Fruit fly (Drosophila melanogaster): Measurements from ENCODE around the gene Naa60.

The Naa60 gene

DNA sequence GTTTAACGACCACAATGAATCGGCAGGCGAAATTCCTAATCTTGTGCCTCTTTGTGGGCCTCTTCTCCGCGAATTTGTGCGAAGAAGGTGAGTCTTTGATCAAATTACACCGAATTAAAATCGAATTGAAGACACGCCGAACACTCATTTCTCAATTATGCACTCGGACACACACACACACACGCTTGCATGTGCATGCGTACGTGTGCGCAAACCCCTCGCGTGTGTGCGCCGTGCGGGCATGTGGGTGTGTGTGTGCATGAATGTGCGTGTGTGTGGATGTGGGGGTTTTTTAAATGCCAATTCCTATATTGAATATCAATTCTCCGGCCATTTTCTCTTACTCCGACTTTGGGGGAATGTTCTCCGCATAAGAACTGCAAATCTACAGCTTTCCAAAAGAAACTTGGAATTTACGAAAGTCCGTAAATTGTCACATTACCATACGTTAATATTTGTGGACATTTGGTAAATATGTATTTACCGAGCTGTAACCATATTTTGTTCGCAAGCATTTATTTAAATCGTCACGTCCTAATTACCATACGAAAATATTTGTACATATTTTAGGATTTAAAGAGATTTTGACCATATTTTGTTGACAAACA is 12.1 kb upstream of the Naa60 start (continued):
- no peak for TF ChIP-seq CG11560 (tag; IDR thresholded peaks at IDR 0.05)
- TF ChIP-seq Lpt (GFP tag; optimal IDR thresholded peaks at IDR 0.05), result no peak
- TF ChIP-seq CG12769 (tag; optimal IDR thresholded peaks at IDR 0.05), result no peak
- TF ChIP-seq lilli (GFP tag; optimal IDR thresholded peaks at IDR 0.05), result no peak
- peak; percentile 44 for TF ChIP-seq sd (tag; optimal IDR thresholded peaks at IDR 0.05)
- TF ChIP-seq CG4328 (GFP tag; optimal IDR thresholded peaks at IDR 0.05), result no peak
- TF ChIP-seq sob (GFP tag; IDR thresholded peaks at IDR 0.05), result no peak
- no peak for TF ChIP-seq CG16779 (GFP tag; IDR thresholded peaks at IDR 0.05)
- TF ChIP-seq Stat92E (GFP tag; optimal IDR thresholded peaks at IDR 0.05), result no peak
- TF ChIP-seq ttk (GFP tag; IDR thresholded peaks at IDR 0.05), result no peak
- no peak for TF ChIP-seq Hr78 (GFP tag; optimal IDR thresholded peaks at IDR 0.05)
- no peak for TF ChIP-seq CG6854 (GFP tag; optimal IDR thresholded peaks at IDR 0.05)
- TF ChIP-seq ro (GFP tag; IDR thresholded peaks at IDR 0.05), result no peak
- TF ChIP-seq CG12942 (GFP tag; optimal IDR thresholded peaks at IDR 0.05), result no peak
- no peak for TF ChIP-seq tll (GFP tag; optimal IDR thresholded peaks at IDR 0.05)
- no peak for TF ChIP-seq ase (GFP tag; IDR thresholded peaks at IDR 0.05)
- TF ChIP-seq NK7.1 (GFP tag; optimal IDR thresholded peaks at IDR 0.05), result no peak
- TF ChIP-seq CG11456 (GFP tag; IDR thresholded peaks at IDR 0.05), result no peak
- TF ChIP-seq CG2199 (GFP tag; IDR thresholded peaks at IDR 0.05), result 0 out of 3 replicates have a peak, but pooled peaks have one; percentile 70
- TF ChIP-seq CG12659 (GFP tag; optimal IDR thresholded peaks at IDR 0.05), result no peak
- TF ChIP-seq wdn (GFP tag; IDR thresholded peaks at IDR 0.05), result no peak
- TF ChIP-seq CG6254 (GFP tag; optimal IDR thresholded peaks at IDR 0.05), result no peak
- no peak for TF ChIP-seq gsb-n (tag; optimal IDR thresholded peaks at IDR 0.05)
- no peak for TF ChIP-seq Oli (tag; optimal IDR thresholded peaks at IDR 0.05)
- no peak for TF ChIP-seq CG18619 (GFP tag; optimal IDR thresholded peaks at IDR 0.05)
- TF ChIP-seq gce (GFP tag; IDR thresholded peaks at IDR 0.05), result no peak
- TF ChIP-seq mirr (GFP tag; optimal IDR thresholded peaks at IDR 0.05), result no peak
- no peak for TF ChIP-seq CG30020 (tag; optimal IDR thresholded peaks at IDR 0.05)
- TF ChIP-seq ems (GFP tag; optimal IDR thresholded peaks at IDR 0.05), result no peak
- no peak for TF ChIP-seq CG6683 (GFP tag; optimal IDR thresholded peaks at IDR 0.05)
- TF ChIP-seq CG33213 (GFP tag; optimal IDR thresholded peaks at IDR 0.05), result no peak
- TF ChIP-seq CG2129 (GFP tag; IDR thresholded peaks at IDR 0.05; ENCODE audit: partially characterized antibody), result no peak; the same call in 1 of the 2 replicates
- no peak for TF ChIP-seq eyg (GFP tag; optimal IDR thresholded peaks at IDR 0.05)
- 0 out of 2 replicates have a peak, but pooled peaks have one; percentile 3 for TF ChIP-seq onecut (GFP tag; IDR thresholded peaks at IDR 0.05)
- no peak for TF ChIP-seq esg (GFP tag; conservative IDR thresholded peaks at IDR 0.05)
- TF ChIP-seq emc (GFP tag; optimal IDR thresholded peaks at IDR 0.05), result no peak
- TF ChIP-seq H2.0 (GFP tag; IDR thresholded peaks at IDR 0.05), result no peak
- TF ChIP-seq ac (GFP tag; optimal IDR thresholded peaks at IDR 0.05), result no peak
- TF ChIP-seq CG10147 (GFP tag; optimal IDR thresholded peaks at IDR 0.05), result no peak
- TF ChIP-seq CG1792 (GFP tag; optimal IDR thresholded peaks at IDR 0.05), result no peak
- TF ChIP-seq C15 (GFP tag; IDR thresholded peaks at IDR 0.05), result no peak
- no peak for TF ChIP-seq Hmr (GFP tag; optimal IDR thresholded peaks at IDR 0.05)
- peak in 1 of 2 experiments; percentile 29 for TF ChIP-seq Trl (optimal IDR thresholded peaks at IDR 0.05)
- no peak for TF ChIP-seq Trl (GFP tag; optimal IDR thresholded peaks at IDR 0.05)
- no peak for TF ChIP-seq CG4730 (GFP tag; IDR thresholded peaks at IDR 0.05)
- TF ChIP-seq CG15696 (tag; optimal IDR thresholded peaks at IDR 0.05), result no peak
- peak; percentile 2 for TF ChIP-seq CG17912 (GFP tag; optimal IDR thresholded peaks at IDR 0.05)
- peak; percentile 10 for TF ChIP-seq CG34376 (GFP tag; optimal IDR thresholded peaks at IDR 0.05)
- TF ChIP-seq stc (GFP tag; IDR thresholded peaks at IDR 0.05), result no peak
- no peak for TF ChIP-seq CG2678 (tag; optimal IDR thresholded peaks at IDR 0.05)
- peak; percentile 100 for TF ChIP-seq cg (GFP tag; optimal IDR thresholded peaks at IDR 0.05)
